Worm (Caenorhabditis elegans): Measurements from ENCODE around the gene aqp-7.

The aqp-7 gene

ce11 chrX:3009190-3009589 lies 15.7 kb upstream of the aqp-7 start, which contains the start of gene Y48D7A.1:
TSS of gene Y48D7A.1 (plus strand) at chrX:3009490.
- TF ChIP-seq ets-4 (tag; optimal IDR thresholded peaks at IDR 0.05) (no peak), pros-1 (tag; optimal IDR thresholded peaks at IDR 0.05) (no peak), K02D7.2 (tag; optimal IDR thresholded peaks at IDR 0.05) (no peak), pha-2 (tag; optimal IDR thresholded peaks at IDR 0.05) (no peak), elt-4 (tag; optimal IDR thresholded peaks at IDR 0.05) (no peak), mec-3 (tag; optimal IDR thresholded peaks at IDR 0.05; ENCODE audit: borderline replicate concordance) (no peak), ceh-9 (tag; optimal IDR thresholded peaks at IDR 0.05) (no peak), hlh-13 (GFP tag; optimal IDR thresholded peaks at IDR 0.05) (no peak), ref-2 (tag; optimal IDR thresholded peaks at IDR 0.05) (no peak), ceh-6 (GFP tag; optimal IDR thresholded peaks at IDR 0.05) (no peak), elt-2 (tag; optimal IDR thresholded peaks at IDR 0.05) (no peak), unc-42 (tag; optimal IDR thresholded peaks at IDR 0.05) (no peak), ahr-1 (tag; optimal IDR thresholded peaks at IDR 0.05) (no peak), Y22D7AL.16 (tag; optimal IDR thresholded peaks at IDR 0.05) (no peak)

- TF ChIP-seq C08G9.2 (tag; optimal IDR thresholded peaks at IDR 0.05): no peak
- TF ChIP-seq hlh-6 (tag; optimal IDR thresholded peaks at IDR 0.05): no peak
- TF ChIP-seq ttx-3 (tag; optimal IDR thresholded peaks at IDR 0.05): no peak
Observed at ce11 chrX:3018505-3018996, 6.3 kb upstream of the aqp-7 start, which contains the start of gene flp-18. TSS of gene flp-18 (minus strand) at chrX:3018555.

ce11 chrX:3019996-3020395 lies 4.9 kb upstream of the aqp-7 start:
- TF ChIP-seq che-1 (tag; optimal IDR thresholded peaks at IDR 0.05): no peak
- no peak for TF ChIP-seq K02D7.2 (tag; optimal IDR thresholded peaks at IDR 0.05)
- TF ChIP-seq ceh-31 (tag; optimal IDR thresholded peaks at IDR 0.05): no peak
- no peak for TF ChIP-seq hlh-6 (tag; optimal IDR thresholded peaks at IDR 0.05)
- no peak for TF ChIP-seq pag-3 (tag; optimal IDR thresholded peaks at IDR 0.05; ENCODE audit: borderline replicate concordance)
- no peak for TF ChIP-seq nhr-232 (tag; optimal IDR thresholded peaks at IDR 0.05)
- TF ChIP-seq sox-2 (GFP tag; IDR thresholded peaks at IDR 0.05): no peak
- no peak for TF ChIP-seq lin-11 (tag; optimal IDR thresholded peaks at IDR 0.05)
- no peak for TF ChIP-seq pros-1 (tag; optimal IDR thresholded peaks at IDR 0.05)
- TF ChIP-seq ceh-24 (tag; optimal IDR thresholded peaks at IDR 0.05): no peak
- TF ChIP-seq zip-5 (tag; optimal IDR thresholded peaks at IDR 0.05): no peak
- no peak for TF ChIP-seq pat-9 (tag; optimal IDR thresholded peaks at IDR 0.05)
- no peak for TF ChIP-seq gmeb-2 (tag; optimal IDR thresholded peaks at IDR 0.05)
- TF ChIP-seq unc-42 (tag; optimal IDR thresholded peaks at IDR 0.05): no peak
- TF ChIP-seq C08G9.2 (tag; optimal IDR thresholded peaks at IDR 0.05): no peak
- no peak for TF ChIP-seq sdc-2 (tag; optimal IDR thresholded peaks at IDR 0.05)
- TF ChIP-seq ama-1 (optimal IDR thresholded peaks at IDR 0.05): no peak
- TF ChIP-seq fax-1 (tag; optimal IDR thresholded peaks at IDR 0.05): no peak
- no peak for TF ChIP-seq rnt-1 (tag; optimal IDR thresholded peaks at IDR 0.05)

ce11 chrX:3021466-3021865 lies 3.4 kb upstream of the aqp-7 start:
- TF ChIP-seq nhr-232 (tag; optimal IDR thresholded peaks at IDR 0.05): no peak
- TF ChIP-seq pax-1 (tag; optimal IDR thresholded peaks at IDR 0.05): no peak
- TF ChIP-seq ceh-48 (tag; optimal IDR thresholded peaks at IDR 0.05): no peak
- no peak for TF ChIP-seq C38D4.7 (GFP tag; optimal IDR thresholded peaks at IDR 0.05)
- TF ChIP-seq ref-2 (tag; optimal IDR thresholded peaks at IDR 0.05): no peak
- TF ChIP-seq F13H6.1 (tag; optimal IDR thresholded peaks at IDR 0.05): no peak
- TF ChIP-seq npax-4 (tag; optimal IDR thresholded peaks at IDR 0.05): no peak
- TF ChIP-seq pag-3 (tag; optimal IDR thresholded peaks at IDR 0.05; ENCODE audit: borderline replicate concordance): no peak
- no peak for TF ChIP-seq pros-1 (tag; optimal IDR thresholded peaks at IDR 0.05)
- TF ChIP-seq ceh-2 (tag; optimal IDR thresholded peaks at IDR 0.05): no peak
- TF ChIP-seq C08G9.2 (tag; optimal IDR thresholded peaks at IDR 0.05): no peak
- no peak for TF ChIP-seq pat-9 (tag; optimal IDR thresholded peaks at IDR 0.05)
- no peak for TF ChIP-seq ets-4 (tag; optimal IDR thresholded peaks at IDR 0.05)
- TF ChIP-seq sox-2 (GFP tag; IDR thresholded peaks at IDR 0.05): no peak
- no peak for TF ChIP-seq pqm-1 (tag; optimal IDR thresholded peaks at IDR 0.05)
- no peak for TF ChIP-seq ceh-9 (tag; optimal IDR thresholded peaks at IDR 0.05)
- no peak for TF ChIP-seq sdc-2 (tag; optimal IDR thresholded peaks at IDR 0.05)

All from whole organism, late embryonic.